Worm (Caenorhabditis elegans) whole organism, L4 larva: ENCODE data around the gene F08D12.15.

Experiments
- D1046.2 ChIP-seq: fragments of 200-800 bp; sonication (Bioruptor generic); IDR thresholded peaks from 2 replicates; pipeline ENCODE4 v1.3.6; 2022; ENCODE audit warnings: missing genetic modification characterization, missing compliant biosample characterization
- F37D6.2 ChIP-seq: sonication (generic microtip); optimal IDR thresholded peaks from 2 replicates; lab custom pipeline; 2016; ENCODE audit warnings: mild to moderate bottlenecking, missing genetic modification characterization, missing compliant biosample characterization
- ZK546.5 ChIP-seq, 2 experiments: sonication (generic microtip); optimal IDR thresholded peaks; 2 replicates each; lab custom pipeline; 2017; ENCODE audit warnings: missing biosample characterization in 2 of 2, missing genetic modification characterization in 2 of 2
- mxl-3 ChIP-seq: fragments of 200-800 bp; sonication (Bioruptor generic); optimal IDR thresholded peaks from 2 replicates; lab custom pipeline; 2018; ENCODE audit warnings: mild to moderate bottlenecking, missing genetic modification characterization, missing compliant biosample characterization
- pha-4 ChIP-seq, 2 experiments: fragments of 150-350 bp in 1 of 2; fragments of 200-800 bp in 1 of 2; sonication (Bioruptor generic) in 1 of 2; IDR thresholded peaks in 1 of 2; optimal IDR thresholded peaks in 1 of 2; 2 replicates each; pipeline versions ENCODE4 v1.3.6 to Lab custom; 2014 to 2022; ENCODE audit warnings: missing genetic modification characterization in 2 of 2, missing genetic modification reagents in 2 of 2, missing biosample characterization in 1 of 2, missing compliant biosample characterization in 1 of 2
- php-3 ChIP-seq: fragments of 200-800 bp; sonication (Bioruptor generic); IDR thresholded peaks from 2 replicates; pipeline ENCODE4 v1.3.6; 2022; ENCODE audit warnings: missing genetic modification reagents, missing genetic modification characterization, missing compliant biosample characterization
- skn-1 ChIP-seq: fragments of 150-350 bp; optimal IDR thresholded peaks from 2 replicates; lab custom pipeline; 2014; ENCODE audit warnings: missing biosample characterization, missing genetic modification characterization
- snpc-1.2 ChIP-seq: fragments of 200-800 bp; sonication (Bioruptor generic); IDR thresholded peaks from 2 replicates; pipeline ENCODE4 v1.3.6; 2022; ENCODE audit warnings: missing genetic modification reagents, missing genetic modification characterization, missing compliant biosample characterization
- snpc-4 ChIP-seq: fragments of 150-350 bp; optimal IDR thresholded peaks from 2 replicates; lab custom pipeline; 2014; ENCODE audit warnings: missing biosample characterization, missing genetic modification characterization
- spr-3 ChIP-seq: fragments of 200-800 bp; sonication (Bioruptor generic); optimal IDR thresholded peaks from 2 replicates; lab custom pipeline; 2018; ENCODE audit warnings: mild to moderate bottlenecking, missing genetic modification characterization, missing compliant biosample characterization
- unc-62 ChIP-seq, 3 experiments: fragments of 150-350 bp in 1 of 3; sonication (generic microtip); optimal IDR thresholded peaks in 2 of 3; peaks in 1 of 3; 1 replicate in 1 of 3; 2 replicates in 2 of 3; lab custom pipeline; 2014 to 2017; ENCODE audit warnings: missing biosample characterization in 3 of 3, missing genetic modification characterization in 3 of 3, missing genetic modification reagents in 3 of 3, missing genotype in 1 of 3
- zag-1 ChIP-seq: fragments of 150-350 bp; optimal IDR thresholded peaks from 2 replicates; lab custom pipeline; 2014; ENCODE audit warnings: missing biosample characterization, missing genetic modification characterization

ce11 chrII:2770788-2771187, 4.4 kb downstream of the F08D12.15 start, which contains the start of gene fbxb-105:
- TF ChIP-seq F37D6.2 (no peak), zag-1 (tag; lab: Kevin White, UChicago) (no peak), mxl-3 (GFP tag; lab: Kevin White, UChicago) (no peak), spr-3 (GFP tag; lab: Kevin White, UChicago) (no peak), pha-4 (GFP tag; IDR thresholded peaks at IDR 0.05; lab: Robert Waterston, UW) (no peak), pha-4 (tag; optimal IDR thresholded peaks at IDR 0.05; lab: Kevin White, UChicago) (no peak), D1046.2 (no peak), skn-1 (tag; lab: Kevin White, UChicago) (no peak), unc-62 (GFP tag; optimal IDR thresholded peaks at IDR 0.05 in 1 of 2; lab: Kevin White, UChicago) (no peak), unc-62 (tag; optimal IDR thresholded peaks at IDR 0.05; lab: Kevin White, UChicago) (no peak), snpc-1.2 (GFP tag; lab: Robert Waterston, UW) (no peak), ZK546.5 (tag; optimal IDR thresholded peaks at IDR 0.05; lab: Kevin White, UChicago) (no peak), snpc-4 (tag; lab: Kevin White, UChicago) (no peak), php-3 (GFP tag; lab: Robert Waterston, UW) (no peak)
